Fruit fly (Drosophila melanogaster): Measurements from ENCODE around the gene cu.
A peak's percentile ranks its signal among the peaks of the same experiment; 100 is the strongest.

DNA sequence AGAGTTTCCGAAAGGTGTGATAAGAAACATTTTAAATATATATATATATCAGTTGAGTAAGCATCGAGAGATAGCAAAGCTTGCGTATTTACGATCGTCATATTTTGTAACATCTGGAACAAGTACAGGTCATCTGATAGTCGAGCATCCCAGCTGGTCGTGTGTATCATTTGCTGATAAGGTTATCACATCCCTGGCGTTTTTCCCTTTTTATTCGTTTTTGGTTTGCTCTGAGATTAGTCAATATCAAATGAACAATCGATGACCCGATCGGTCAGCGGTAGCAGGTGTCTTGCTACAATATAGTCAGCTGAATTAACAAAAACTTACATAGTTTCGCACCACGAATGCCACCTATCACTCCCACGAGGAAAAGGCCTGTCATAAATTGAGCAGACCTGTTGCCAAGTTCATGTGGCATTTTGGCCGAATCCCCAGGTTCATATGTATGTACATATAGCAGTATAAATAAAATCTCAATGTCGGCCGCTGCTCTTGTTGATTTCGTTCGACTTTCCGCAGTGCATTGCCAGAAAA lies 3.6 kb downstream of the cu start:
- TF ChIP-seq usp (GFP tag; optimal IDR thresholded peaks at IDR 0.05) (no peak), Dll (optimal IDR thresholded peaks at IDR 0.05) (no peak), psq (optimal IDR thresholded peaks at IDR 0.05) (no peak), CG8478 (optimal IDR thresholded peaks at IDR 0.05) (no peak), EcR (GFP tag; optimal IDR thresholded peaks at IDR 0.05) (no peak), pan (optimal IDR thresholded peaks at IDR 0.05) (peak; percentile 88)
